Fruit fly (Drosophila melanogaster): ENCODE results near the gene CG13733.

- no peak for TF ChIP-seq tai (GFP tag; optimal IDR thresholded peaks at IDR 0.05)
- TF ChIP-seq Hr78 (GFP tag; optimal IDR thresholded peaks at IDR 0.05) = no peak
- no peak for TF ChIP-seq psq (GFP tag; optimal IDR thresholded peaks at IDR 0.05)
- no peak for TF ChIP-seq h (GFP tag; optimal IDR thresholded peaks at IDR 0.05)
- TF ChIP-seq Abd-B (GFP tag; optimal IDR thresholded peaks at IDR 0.05) = no peak
- no peak for TF ChIP-seq Rel (GFP tag; optimal IDR thresholded peaks at IDR 0.05)
- peak; percentile 5 for TF ChIP-seq Rel (tag; optimal IDR thresholded peaks at IDR 0.05)
- TF ChIP-seq dl (GFP tag; optimal IDR thresholded peaks at IDR 0.05; ENCODE audit: insufficient read depth in 1 of 2, partially characterized antibody in 2 of 2) = no peak
- TF ChIP-seq lola (GFP tag; optimal IDR thresholded peaks at IDR 0.05) = no peak
- no peak for TF ChIP-seq CG9705 (GFP tag; optimal IDR thresholded peaks at IDR 0.05)
- no peak for TF ChIP-seq br (GFP tag; optimal IDR thresholded peaks at IDR 0.05)
These were observed 45.8 kb downstream of the CG13733 start, which contains the start of gene frc for dm6 chr3L:17432947-17433346.
